Fruit fly (Drosophila melanogaster) whole organism: Measurements from ENCODE around the gene CG42727.

ENCODE experiments used
- CG8478 ChIP-seq: fragments of >200 bp; optimal IDR thresholded peaks from 2 replicates; lab custom pipeline; 2018; ENCODE audit warnings: inconsistent platforms
- EcR ChIP-seq, 2 experiments: fragments of >200 bp; optimal IDR thresholded peaks; 2 replicates each; lab custom pipeline; 2017; ENCODE audit warnings: missing biosample characterization in 2 of 2, missing genetic modification characterization in 2 of 2, missing genetic modification reagents in 2 of 2
- usp ChIP-seq: fragments of >200 bp; optimal IDR thresholded peaks from 2 replicates; lab custom pipeline; 2017; ENCODE audit warnings: missing biosample characterization, missing genetic modification characterization, mixed read lengths

DNA sequence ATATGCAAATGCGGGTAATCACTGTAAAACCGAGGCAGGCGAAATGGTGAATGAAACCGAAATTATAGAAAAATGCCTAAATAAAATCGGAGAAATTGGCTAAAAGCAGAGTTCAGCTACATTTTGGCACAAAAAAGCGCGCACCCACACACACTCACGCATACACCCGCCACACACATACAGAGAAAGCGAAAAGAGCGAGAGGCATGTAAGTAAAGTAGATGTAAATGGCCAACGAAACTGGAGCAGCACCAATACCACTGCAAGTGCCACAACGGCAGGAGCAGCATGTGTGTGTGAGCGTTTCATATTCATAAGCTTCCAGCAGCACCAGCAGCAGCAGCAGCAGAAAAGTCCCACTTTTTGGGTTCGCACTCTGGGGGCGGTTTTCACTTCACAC, 27.6 kb downstream of the CG42727 start:
- TF ChIP-seq usp (GFP tag; lab: Kevin White, UChicago) (no peak), EcR (GFP tag; optimal IDR thresholded peaks at IDR 0.05; lab: Kevin White, UChicago) (no peak), CG8478 (lab: Kevin White, UChicago) (no peak)
